Worm (Caenorhabditis elegans) whole organism, L1 larva: Measurements from ENCODE around the gene tmem-184.

ENCODE experiments used
- C04F5.9 ChIP-seq: sonication (generic microtip); optimal IDR thresholded peaks from 2 replicates; lab custom pipeline; 2016; ENCODE audit warnings: missing genetic modification characterization, missing compliant biosample characterization
- F16B12.6 ChIP-seq: fragments of 150-350 bp; optimal IDR thresholded peaks from 2 replicates; lab custom pipeline; 2014; ENCODE audit warnings: missing biosample characterization, missing genetic modification characterization
- Y116A8C.19 ChIP-seq: sonication (generic microtip); optimal IDR thresholded peaks from 2 replicates; lab custom pipeline; 2016; ENCODE audit warnings: missing compliant biosample characterization, missing genetic modification characterization, borderline replicate concordance
- aha-1 ChIP-seq: fragments of 150-350 bp; optimal IDR thresholded peaks from 2 replicates; lab custom pipeline; 2014; ENCODE audit warnings: missing biosample characterization, missing genetic modification characterization
- aly-2 ChIP-seq: fragments of 150-350 bp; optimal IDR thresholded peaks from 2 replicates; lab custom pipeline; 2014; ENCODE audit warnings: missing biosample characterization, missing genetic modification characterization
- ama-1 ChIP-seq: fragments of 150-350 bp; optimal IDR thresholded peaks from 2 replicates; lab custom pipeline; 2014
- ceh-82 ChIP-seq, 3 experiments: fragments of 150-350 bp in 1 of 3; sonication (generic microtip) in 2 of 3; optimal IDR thresholded peaks; 2 replicates each; lab custom pipeline; 2014 to 2017; ENCODE audit warnings: missing biosample characterization in 3 of 3, missing genetic modification characterization in 3 of 3
- ceh-88 ChIP-seq: fragments of 200-800 bp; sonication (Bioruptor generic); IDR thresholded peaks from 2 replicates; pipeline ENCODE4 v1.3.6; 2022; ENCODE audit warnings: missing genetic modification characterization, missing compliant biosample characterization
- ceh-90 ChIP-seq: sonication (generic microtip); optimal IDR thresholded peaks from 2 replicates; lab custom pipeline; 2016; ENCODE audit warnings: missing genetic modification characterization, missing compliant biosample characterization
- dpl-1 ChIP-seq, 3 experiments: fragments of 150-350 bp in 2 of 3; sonication (generic microtip) in 1 of 3; optimal IDR thresholded peaks; 2 replicates each; lab custom pipeline; 2014 to 2017; ENCODE audit warnings: missing biosample characterization in 3 of 3, missing genetic modification characterization in 3 of 3, missing genetic modification reagents in 3 of 3
- dsc-1 ChIP-seq: sonication (generic microtip); optimal IDR thresholded peaks from 2 replicates; lab custom pipeline; 2016; ENCODE audit warnings: mild to moderate bottlenecking, missing genetic modification characterization, missing compliant biosample characterization
- efl-3 ChIP-seq: fragments of 200-800 bp; sonication (Bioruptor generic); optimal IDR thresholded peaks from 2 replicates; lab custom pipeline; 2018; ENCODE audit warnings: mild to moderate bottlenecking, missing genetic modification characterization, missing compliant biosample characterization
- egl-13 ChIP-seq: sonication (generic microtip); optimal IDR thresholded peaks from 2 replicates; lab custom pipeline; 2016; ENCODE audit warnings: missing genotype, missing genetic modification reagents, missing genetic modification characterization, missing compliant biosample characterization
- elt-2 ChIP-seq: sonication (generic microtip); optimal IDR thresholded peaks from 2 replicates; lab custom pipeline; 2016; ENCODE audit warnings: missing genetic modification characterization, mild to moderate bottlenecking, inconsistent platforms, missing compliant biosample characterization, missing genetic modification reagents
- ets-5 ChIP-seq: fragments of 200-800 bp; sonication (Bioruptor generic); IDR thresholded peaks from 2 replicates; pipeline ENCODE4 v1.3.6; 2022; ENCODE audit warnings: missing genetic modification characterization, missing compliant biosample characterization
- fkh-10 ChIP-seq: sonication (generic microtip); optimal IDR thresholded peaks from 2 replicates; lab custom pipeline; 2017; ENCODE audit warnings: missing biosample characterization, missing genetic modification reagents, missing genetic modification characterization
- fkh-4 ChIP-seq: sonication (generic microtip); optimal IDR thresholded peaks from 2 replicates; lab custom pipeline; 2016; ENCODE audit warnings: missing compliant biosample characterization, missing genetic modification characterization, borderline replicate concordance
- fkh-8 ChIP-seq: sonication (generic microtip); optimal IDR thresholded peaks from 2 replicates; lab custom pipeline; 2016; ENCODE audit warnings: mild to moderate bottlenecking, missing genetic modification characterization, missing compliant biosample characterization
- fos-1 ChIP-seq: fragments of 150-350 bp; optimal IDR thresholded peaks from 2 replicates; lab custom pipeline; 2014; ENCODE audit warnings: missing biosample characterization, missing genetic modification characterization
- grh-1 ChIP-seq: fragments of 200-800 bp; sonication (Bioruptor generic); IDR thresholded peaks from 2 replicates; pipeline ENCODE4 v1.3.6; 2022; ENCODE audit warnings: missing genetic modification reagents, missing genetic modification characterization, missing compliant biosample characterization
- irx-1 ChIP-seq: sonication (generic microtip); optimal IDR thresholded peaks from 2 replicates; lab custom pipeline; 2016; ENCODE audit warnings: missing genetic modification characterization, missing compliant biosample characterization
- isw-1 ChIP-seq: fragments of 200-800 bp; sonication (Bioruptor generic); IDR thresholded peaks from 2 replicates; pipeline ENCODE4 v1.3.6; 2022; ENCODE audit warnings: missing genetic modification characterization, missing compliant biosample characterization
- lin-13 ChIP-seq: fragments of 150-350 bp; optimal IDR thresholded peaks from 2 replicates; lab custom pipeline; 2014; ENCODE audit warnings: missing biosample characterization, missing genetic modification reagents, missing genetic modification characterization
- lin-14 ChIP-seq: fragments of 200-800 bp; sonication (Bioruptor generic); optimal IDR thresholded peaks from 2 replicates; lab custom pipeline; 2018; ENCODE audit warnings: mild to moderate bottlenecking, missing genetic modification characterization, moderate library complexity, missing compliant biosample characterization
- lin-15B ChIP-seq: fragments of 150-350 bp; sonication (generic microtip); optimal IDR thresholded peaks from 3 replicates; lab custom pipeline; 2014; ENCODE audit warnings: missing biosample characterization, missing genetic modification characterization
- lir-3 ChIP-seq: sonication (generic microtip); optimal IDR thresholded peaks from 2 replicates; lab custom pipeline; 2016; ENCODE audit warnings: mild to moderate bottlenecking, missing genetic modification characterization, moderate library complexity, missing compliant biosample characterization; ENCODE audit not compliant: poor library complexity
- lsy-2 ChIP-seq, 2 experiments: fragments of 150-350 bp; optimal IDR thresholded peaks; 2 replicates each; lab custom pipeline; 2014; ENCODE audit warnings: missing biosample characterization in 2 of 2, missing genetic modification characterization in 2 of 2
- mdl-1 ChIP-seq, 2 experiments: fragments of 150-350 bp; optimal IDR thresholded peaks; 2 replicates each; lab custom pipeline; 2014 to 2017; ENCODE audit warnings: missing biosample characterization in 2 of 2, missing genetic modification characterization in 2 of 2, inconsistent platforms in 1 of 2
- mef-2 ChIP-seq: fragments of 150-350 bp; optimal IDR thresholded peaks from 2 replicates; lab custom pipeline; 2014; ENCODE audit warnings: missing biosample characterization, missing genetic modification characterization
- nhr-11 ChIP-seq: fragments of 150-350 bp; optimal IDR thresholded peaks from 2 replicates; lab custom pipeline; 2014; ENCODE audit warnings: missing biosample characterization, missing genetic modification characterization
- nhr-12 ChIP-seq: sonication (generic microtip); optimal IDR thresholded peaks from 2 replicates; lab custom pipeline; 2017; ENCODE audit warnings: missing biosample characterization, missing genetic modification characterization
- nhr-20 ChIP-seq: sonication (generic microtip); optimal IDR thresholded peaks from 2 replicates; lab custom pipeline; 2016; ENCODE audit warnings: mild to moderate bottlenecking, missing genetic modification characterization, missing compliant biosample characterization
- nhr-237 ChIP-seq: fragments of 150-350 bp; optimal IDR thresholded peaks from 2 replicates; lab custom pipeline; 2014; ENCODE audit warnings: missing biosample characterization, missing genetic modification characterization
- nhr-47 ChIP-seq: sonication (generic microtip); optimal IDR thresholded peaks from 2 replicates; lab custom pipeline; 2016; ENCODE audit warnings: mild to moderate bottlenecking, missing genetic modification characterization, moderate library complexity, missing compliant biosample characterization
- nhr-71 ChIP-seq: sonication (generic microtip); optimal IDR thresholded peaks from 2 replicates; lab custom pipeline; 2016; ENCODE audit warnings: mild to moderate bottlenecking, missing genetic modification characterization, moderate library complexity, missing compliant biosample characterization
- nhr-76 ChIP-seq: sonication (generic microtip); optimal IDR thresholded peaks from 2 replicates; lab custom pipeline; 2017; ENCODE audit warnings: missing biosample characterization, missing genetic modification characterization
- nhr-84 ChIP-seq: sonication (generic microtip); optimal IDR thresholded peaks from 2 replicates; lab custom pipeline; 2017; ENCODE audit warnings: missing biosample characterization, missing genetic modification characterization
- pqm-1 ChIP-seq: sonication (generic microtip); optimal IDR thresholded peaks from 3 replicates; lab custom pipeline; 2017; ENCODE audit warnings: missing biosample characterization, missing genetic modification characterization
- rnt-1 ChIP-seq: sonication (generic microtip); optimal IDR thresholded peaks from 2 replicates; lab custom pipeline; 2016; ENCODE audit warnings: mild to moderate bottlenecking, missing genetic modification characterization, moderate library complexity, missing compliant biosample characterization
- skn-1 ChIP-seq: fragments of 150-350 bp; optimal IDR thresholded peaks from 2 replicates; lab custom pipeline; 2014; ENCODE audit warnings: missing biosample characterization, missing genetic modification characterization
- snpc-4 ChIP-seq: fragments of 150-350 bp; optimal IDR thresholded peaks from 2 replicates; lab custom pipeline; 2014; ENCODE audit warnings: missing biosample characterization, missing genetic modification characterization
- snu-23 ChIP-seq: sonication (generic microtip); optimal IDR thresholded peaks from 2 replicates; lab custom pipeline; 2016; ENCODE audit warnings: missing genetic modification characterization, missing compliant biosample characterization
- sptf-1 ChIP-seq: fragments of 150-350 bp; optimal IDR thresholded peaks from 2 replicates; lab custom pipeline; 2014; ENCODE audit warnings: missing biosample characterization, missing genetic modification characterization
- sup-37 ChIP-seq: fragments of 200-800 bp; sonication (Bioruptor generic); optimal IDR thresholded peaks from 2 replicates; lab custom pipeline; 2018; ENCODE audit warnings: mild to moderate bottlenecking, missing genetic modification characterization, missing compliant biosample characterization
- tbx-2 ChIP-seq: sonication (generic microtip); optimal IDR thresholded peaks from 2 replicates; lab custom pipeline; 2016; ENCODE audit warnings: missing genetic modification characterization, missing compliant biosample characterization
- unc-130 ChIP-seq: fragments of 150-350 bp; optimal IDR thresholded peaks from 2 replicates; lab custom pipeline; 2017; ENCODE audit warnings: missing biosample characterization, missing genetic modification characterization, inconsistent platforms
- unc-98 ChIP-seq: fragments of 200-800 bp; sonication (Bioruptor generic); IDR thresholded peaks from 2 replicates; pipeline ENCODE4 v1.3.6; 2022; ENCODE audit warnings: missing genetic modification characterization, missing compliant biosample characterization
- vab-15 ChIP-seq: sonication (generic microtip); optimal IDR thresholded peaks from 2 replicates; lab custom pipeline; 2017; ENCODE audit warnings: missing genotype, mild to moderate bottlenecking, missing genetic modification characterization, missing compliant biosample characterization
- xbp-1 ChIP-seq: sonication (generic microtip); optimal IDR thresholded peaks from 2 replicates; lab custom pipeline; 2016; ENCODE audit warnings: missing genetic modification characterization, missing compliant biosample characterization
- zag-1 ChIP-seq: fragments of 150-350 bp; optimal IDR thresholded peaks from 2 replicates; lab custom pipeline; 2014; ENCODE audit warnings: missing biosample characterization, missing genetic modification characterization
- zip-4 ChIP-seq: fragments of 200-800 bp; sonication (Bioruptor generic); optimal IDR thresholded peaks from 2 replicates; lab custom pipeline; 2018; ENCODE audit warnings: mild to moderate bottlenecking, missing genetic modification characterization, moderate library complexity, missing compliant biosample characterization
- ztf-11 ChIP-seq, 2 experiments: sonication (generic microtip); optimal IDR thresholded peaks; 2 replicates each; lab custom pipeline; 2016 to 2017; ENCODE audit warnings: missing genetic modification characterization in 2 of 2, missing biosample characterization in 1 of 2, missing compliant biosample characterization in 1 of 2
- ztf-4 ChIP-seq: fragments of 150-350 bp; optimal IDR thresholded peaks from 2 replicates; lab custom pipeline; 2014; ENCODE audit warnings: missing biosample characterization, missing genetic modification characterization

Gene tmem-184

DNA sequence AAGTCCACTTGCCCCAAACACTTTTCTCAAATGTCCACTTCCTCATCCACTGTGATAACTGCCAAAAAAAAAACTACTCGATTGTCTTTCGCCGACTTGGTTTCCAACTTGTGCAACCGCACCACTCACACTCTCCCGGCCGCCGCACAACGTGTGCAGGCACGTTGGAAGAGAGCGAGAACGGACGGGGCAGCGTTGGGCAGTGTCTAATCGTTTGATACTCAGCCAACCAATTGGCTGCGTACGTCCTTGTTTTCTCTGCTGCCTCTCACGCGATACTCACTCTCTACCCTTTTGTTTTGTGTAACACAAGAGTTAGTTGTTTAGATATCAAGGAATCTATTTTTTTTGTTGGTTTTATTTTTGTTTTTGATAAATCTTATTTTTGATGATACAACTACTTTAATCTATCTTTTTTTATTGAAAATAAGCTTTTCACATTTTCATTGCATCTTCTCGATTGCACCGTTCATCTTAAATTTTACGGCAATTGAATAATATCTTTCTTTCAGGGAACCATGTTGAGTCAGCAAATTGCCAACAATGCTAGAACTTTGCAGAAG lies 46.9 kb upstream of the tmem-184 start, which contains the start of gene sucl-1 (continued):
- TF ChIP-seq egl-13: peak; percentile 36
- TF ChIP-seq nhr-84 (tag; lab: Kevin White, UChicago): no peak
- no peak for TF ChIP-seq C04F5.9 (tag; lab: Kevin White, UChicago)
- TF ChIP-seq efl-3: no peak
- TF ChIP-seq nhr-237: peak; percentile 68
- peak; percentile 77 for TF ChIP-seq nhr-47
- no peak for TF ChIP-seq pqm-1 (tag; lab: Kevin White, UChicago)
- peak; percentile 46 for TF ChIP-seq fkh-10 (GFP tag; lab: Kevin White, UChicago)
- TF ChIP-seq ceh-90: no peak
- peak; percentile 43 for TF ChIP-seq lin-13 (GFP tag; lab: Kevin White, UChicago)
- TF ChIP-seq unc-130 (tag; lab: Kevin White, UChicago): peak; percentile 39
- no peak for TF ChIP-seq Y116A8C.19 (tag; lab: Kevin White, UChicago)
- no peak for TF ChIP-seq zip-4
- peak; percentile 55 to 81 for TF ChIP-seq lsy-2 (tag; optimal IDR thresholded peaks at IDR 0.05; lab: Kevin White, UChicago)
- peak; percentile 75 for TF ChIP-seq tbx-2 (tag; lab: Kevin White, UChicago)
- TF ChIP-seq ets-5 (GFP tag; lab: Robert Waterston, UW): no peak
- TF ChIP-seq zag-1: no peak
- TF ChIP-seq fos-1 (tag; lab: Kevin White, UChicago): peak; percentile 67
- TF ChIP-seq ceh-88: peak; percentile 47; the same call in 1 of the 2 replicates
- peak; percentile 42 for TF ChIP-seq mef-2 (tag; lab: Kevin White, UChicago)
- peak; percentile 35 to 54 (median 43) for TF ChIP-seq dpl-1 (GFP tag; optimal IDR thresholded peaks at IDR 0.05; lab: Kevin White, UChicago)
- no peak for TF ChIP-seq unc-98 (GFP tag; lab: Robert Waterston, UW)
- peak; percentile 19 for TF ChIP-seq ztf-4 (tag; lab: Kevin White, UChicago)
- TF ChIP-seq nhr-12 (tag; lab: Kevin White, UChicago): no peak
- TF ChIP-seq isw-1 (GFP tag; lab: Robert Waterston, UW): peak; percentile 35
- TF ChIP-seq ztf-11 (tag; optimal IDR thresholded peaks at IDR 0.05; lab: Kevin White, UChicago): no peak
- TF ChIP-seq lir-3 (tag; lab: Kevin White, UChicago): peak; percentile 73
- peak; percentile 52 for TF ChIP-seq F16B12.6 (tag; lab: Kevin White, UChicago)
- TF ChIP-seq fkh-4: no peak
- TF ChIP-seq snpc-4 (tag; lab: Kevin White, UChicago): peak; percentile 69
- TF ChIP-seq nhr-76 (tag; lab: Kevin White, UChicago): no peak
- peak; percentile 75 for TF ChIP-seq fkh-8 (tag; lab: Kevin White, UChicago)
- peak; percentile 81 for TF ChIP-seq rnt-1 (tag; lab: Kevin White, UChicago)
- no peak for TF ChIP-seq grh-1
- TF ChIP-seq lin-15B (tag; lab: Kevin White, UChicago): peak; percentile 28
- peak; percentile 98 for TF ChIP-seq lin-14
- TF ChIP-seq nhr-71 (tag; lab: Kevin White, UChicago): peak; percentile 90
- TF ChIP-seq xbp-1 (tag; lab: Kevin White, UChicago): peak; percentile 71
- TF ChIP-seq aly-2 (tag; lab: Kevin White, UChicago): peak; percentile 5
- no peak for TF ChIP-seq vab-15 (tag; lab: Kevin White, UChicago)
- peak; percentile 85 for TF ChIP-seq nhr-20 (tag; lab: Kevin White, UChicago)
- peak; percentile 54 for TF ChIP-seq elt-2 (tag; lab: Kevin White, UChicago)
- TF ChIP-seq nhr-11 (tag; lab: Kevin White, UChicago): no peak
- TF ChIP-seq dsc-1 (tag; lab: Kevin White, UChicago): peak; percentile 67
- TF ChIP-seq irx-1 (tag; lab: Kevin White, UChicago): peak; percentile 40
- peak; percentile 90 for TF ChIP-seq snu-23
- peak; percentile 55 for TF ChIP-seq skn-1 (tag; lab: Kevin White, UChicago)
- TF ChIP-seq mdl-1 (tag; optimal IDR thresholded peaks at IDR 0.05; lab: Kevin White, UChicago): peak in 1 of 2 experiments; percentile 87
- no peak for TF ChIP-seq sptf-1 (tag; lab: Kevin White, UChicago)
- peak; percentile 32 for TF ChIP-seq sup-37
- peak; percentile 62 to 94 (median 69) for TF ChIP-seq ceh-82 (tag; optimal IDR thresholded peaks at IDR 0.05; lab: Kevin White, UChicago)
- no peak for TF ChIP-seq ama-1 (lab: Kevin White, UChicago)
- no peak for TF ChIP-seq aha-1
